Fruit fly (Drosophila melanogaster) whole organism, adult: ENCODE data around the gene Bx.

Experiments
- CG12768 ChIP-seq: fragments of 200-800 bp; sonication (Bioruptor generic); optimal IDR thresholded peaks from 2 replicates; lab custom pipeline; 2017; ENCODE audit warnings: missing biosample characterization, missing genetic modification characterization, mild to moderate bottlenecking, moderate library complexity, missing genetic modification reagents
- Crg-1 ChIP-seq: fragments of 200-800 bp; sonication (Bioruptor generic); optimal IDR thresholded peaks from 2 replicates; lab custom pipeline; 2016; ENCODE audit warnings: missing biosample characterization, missing genetic modification characterization
- Hr96 ChIP-seq: fragments of 200-800 bp; sonication (Bioruptor generic); optimal IDR thresholded peaks from 2 replicates; lab custom pipeline; 2016; ENCODE audit warnings: missing biosample characterization, missing genetic modification characterization

- TF ChIP-seq Hr96 (GFP tag; lab: Kevin White, UChicago) (no peak), Crg-1 (GFP tag; lab: Kevin White, UChicago) (no peak), CG12768 (GFP tag; lab: Kevin White, UChicago) (no peak)
These were observed 102.3 kb downstream of the Bx start, which contains the start of gene CG15040 for dm6 chrX:18617489-18617888.
